Worm (Caenorhabditis elegans) whole organism, L4/young adult: ENCODE measurements around the gene gpr-2.

Experiments
- W03F9.2 ChIP-seq: fragments of 150-350 bp; optimal IDR thresholded peaks from 2 replicates; lab custom pipeline; 2014; ENCODE audit warnings: missing biosample characterization, missing genetic modification characterization
- dao-5 ChIP-seq: sonication (generic microtip); optimal IDR thresholded peaks from 2 replicates; lab custom pipeline; 2016; ENCODE audit warnings: missing genotype, missing genetic modification characterization, moderate library complexity, missing compliant biosample characterization
- him-1 ChIP-seq: sonication (generic microtip); optimal IDR thresholded peaks from 2 replicates; lab custom pipeline; 2016; ENCODE audit warnings: missing genotype, missing genetic modification reagents, missing genetic modification characterization, missing compliant biosample characterization

- TF ChIP-seq him-1 (tag; lab: Kevin White, UChicago) = no peak
- no peak for TF ChIP-seq W03F9.2 (tag; lab: Kevin White, UChicago)
- no peak for TF ChIP-seq dao-5 (tag; lab: Kevin White, UChicago)
These were observed 19.2 kb downstream of the gpr-2 start for ce11 chrIII:9373779-9374178.
